Worm (Caenorhabditis elegans) whole organism, L2 larva: ENCODE results near the gene nspg-12.

Experiments used
- F13H6.1 ChIP-seq: sonication (generic microtip); optimal IDR thresholded peaks from 2 replicates; lab custom pipeline; 2016; ENCODE audit warnings: missing genetic modification characterization, missing compliant biosample characterization
- R02D3.7 ChIP-seq: fragments of 150-350 bp; optimal IDR thresholded peaks from 2 replicates; lab custom pipeline; 2014; ENCODE audit warnings: missing biosample characterization, missing genetic modification characterization
- ZK546.5 ChIP-seq: sonication (generic microtip); optimal IDR thresholded peaks from 2 replicates; lab custom pipeline; 2017; ENCODE audit warnings: missing biosample characterization, missing genetic modification characterization
- aly-2 ChIP-seq: fragments of 150-350 bp; optimal IDR thresholded peaks from 2 replicates; lab custom pipeline; 2014; ENCODE audit warnings: missing biosample characterization, missing genetic modification characterization
- ama-1 ChIP-seq: fragments of 150-350 bp; optimal IDR thresholded peaks from 2 replicates; lab custom pipeline; 2018; ENCODE audit warnings: inconsistent platforms
- blmp-1 ChIP-seq: sonication (generic microtip); optimal IDR thresholded peaks from 2 replicates; lab custom pipeline; 2017; ENCODE audit warnings: missing genetic modification characterization, mild to moderate bottlenecking, missing compliant biosample characterization, antibody characterized with exemption, moderate library complexity; ENCODE audit not compliant: insufficient read depth
- ceh-16 ChIP-seq: fragments of 150-350 bp; optimal IDR thresholded peaks from 2 replicates; lab custom pipeline; 2014; ENCODE audit warnings: missing biosample characterization, missing genetic modification characterization
- ceh-82 ChIP-seq: fragments of 150-350 bp; optimal IDR thresholded peaks from 2 replicates; lab custom pipeline; 2014; ENCODE audit warnings: missing biosample characterization, missing genetic modification characterization
- crh-2 ChIP-seq: sonication (generic microtip); optimal IDR thresholded peaks from 2 replicates; lab custom pipeline; 2017; ENCODE audit warnings: missing biosample characterization, missing genetic modification characterization
- dmd-4 ChIP-seq: sonication (generic microtip); optimal IDR thresholded peaks from 2 replicates; lab custom pipeline; 2017; ENCODE audit warnings: missing biosample characterization, missing genetic modification characterization
- egl-27 ChIP-seq: sonication (generic microtip); optimal IDR thresholded peaks from 3 replicates; lab custom pipeline; 2017; ENCODE audit warnings: missing biosample characterization, missing genetic modification reagents, missing genetic modification characterization
- elt-1 ChIP-seq: fragments of 150-350 bp; optimal IDR thresholded peaks from 2 replicates; lab custom pipeline; 2014; ENCODE audit warnings: missing biosample characterization, missing genetic modification characterization
- elt-3 ChIP-seq: sonication (generic microtip); optimal IDR thresholded peaks from 2 replicates; lab custom pipeline; 2017; ENCODE audit warnings: missing biosample characterization, missing genetic modification characterization
- fos-1 ChIP-seq: fragments of 150-350 bp; optimal IDR thresholded peaks from 2 replicates; lab custom pipeline; 2014; ENCODE audit warnings: missing biosample characterization, missing genetic modification characterization
- lin-11 ChIP-seq: fragments of 150-350 bp; sonication (generic microtip); optimal IDR thresholded peaks from 2 replicates; lab custom pipeline; 2014; ENCODE audit warnings: missing biosample characterization, missing genetic modification characterization, inconsistent platforms, mixed read lengths
- lin-13 ChIP-seq: fragments of 150-350 bp; optimal IDR thresholded peaks from 2 replicates; lab custom pipeline; 2014; ENCODE audit warnings: missing biosample characterization, missing genetic modification reagents, missing genetic modification characterization
- lin-39 ChIP-seq: fragments of 150-350 bp; optimal IDR thresholded peaks from 2 replicates; lab custom pipeline; 2014; ENCODE audit warnings: missing biosample characterization, missing genetic modification reagents, missing genetic modification characterization
- lsy-2 ChIP-seq, 2 experiments: fragments of 150-350 bp in 1 of 2; sonication (generic microtip) in 1 of 2; optimal IDR thresholded peaks; 2 replicates each; lab custom pipeline; 2014 to 2017; ENCODE audit warnings: missing biosample characterization in 2 of 2, missing genetic modification characterization in 2 of 2
- mdl-1 ChIP-seq, 2 experiments: fragments of 150-350 bp in 1 of 2; sonication (generic microtip) in 1 of 2; optimal IDR thresholded peaks; 2 replicates each; lab custom pipeline; 2017; ENCODE audit warnings: missing biosample characterization in 2 of 2, missing genetic modification characterization in 2 of 2
- nhr-10 ChIP-seq: sonication (generic microtip); optimal IDR thresholded peaks from 2 replicates; lab custom pipeline; 2017; ENCODE audit warnings: missing biosample characterization, missing genetic modification characterization
- nhr-11 ChIP-seq: fragments of 150-350 bp; optimal IDR thresholded peaks from 2 replicates; lab custom pipeline; 2014; ENCODE audit warnings: missing biosample characterization, missing genetic modification characterization
- nhr-12 ChIP-seq: fragments of 150-350 bp; optimal IDR thresholded peaks from 2 replicates; lab custom pipeline; 2014; ENCODE audit warnings: missing biosample characterization, missing genetic modification characterization
- nhr-129 ChIP-seq: fragments of 150-350 bp; optimal IDR thresholded peaks from 2 replicates; lab custom pipeline; 2014; ENCODE audit warnings: missing biosample characterization, missing genetic modification characterization
- nhr-21 ChIP-seq: fragments of 150-350 bp; optimal IDR thresholded peaks from 2 replicates; lab custom pipeline; 2014; ENCODE audit warnings: missing biosample characterization, missing genetic modification characterization
- nhr-237 ChIP-seq: fragments of 150-350 bp; optimal IDR thresholded peaks from 2 replicates; lab custom pipeline; 2014; ENCODE audit warnings: missing biosample characterization, missing genetic modification characterization
- peb-1 ChIP-seq: fragments of 150-350 bp; optimal IDR thresholded peaks from 2 replicates; lab custom pipeline; 2014; ENCODE audit warnings: missing biosample characterization, missing genetic modification characterization
- sem-4 ChIP-seq: fragments of 150-350 bp; optimal IDR thresholded peaks from 2 replicates; lab custom pipeline; 2014; ENCODE audit warnings: missing biosample characterization, missing genetic modification reagents, missing genetic modification characterization
- skn-1 ChIP-seq: sonication (generic microtip); optimal IDR thresholded peaks from 2 replicates; lab custom pipeline; 2017; ENCODE audit warnings: missing biosample characterization, missing genetic modification characterization
- sma-9 ChIP-seq, 2 experiments: fragments of 150-350 bp in 1 of 2; sonication (generic microtip) in 1 of 2; optimal IDR thresholded peaks; 2 replicates each; lab custom pipeline; 2014 to 2016; ENCODE audit warnings: missing genetic modification characterization in 2 of 2, mild to moderate bottlenecking in 1 of 2, missing biosample characterization in 1 of 2, missing compliant biosample characterization in 1 of 2, missing genetic modification reagents in 1 of 2, moderate library complexity in 1 of 2
- unc-39 ChIP-seq: fragments of 150-350 bp; optimal IDR thresholded peaks from 2 replicates; lab custom pipeline; 2014; ENCODE audit warnings: missing biosample characterization, missing genetic modification characterization
- unc-55 ChIP-seq: fragments of 150-350 bp; sonication (generic microtip); optimal IDR thresholded peaks from 3 replicates; lab custom pipeline; 2014; ENCODE audit warnings: missing biosample characterization, missing genetic modification reagents, missing genetic modification characterization
- zag-1 ChIP-seq: fragments of 150-350 bp; optimal IDR thresholded peaks from 2 replicates; lab custom pipeline; 2014; ENCODE audit warnings: missing biosample characterization, missing genetic modification characterization
- ztf-1 ChIP-seq: fragments of 200-800 bp; sonication (Bioruptor generic); conservative IDR thresholded peaks from 2 replicates; pipeline ENCODE4 v1.3.6; 2022; ENCODE audit warnings: missing genetic modification characterization, missing compliant biosample characterization
- ztf-11 ChIP-seq: sonication (generic microtip); optimal IDR thresholded peaks from 2 replicates; lab custom pipeline; 2017; ENCODE audit warnings: missing biosample characterization, missing genetic modification characterization
- ztf-4 ChIP-seq: fragments of 150-350 bp; optimal IDR thresholded peaks from 2 replicates; lab custom pipeline; 2014; ENCODE audit warnings: missing biosample characterization, missing genetic modification characterization

The nspg-12 gene

DNA sequence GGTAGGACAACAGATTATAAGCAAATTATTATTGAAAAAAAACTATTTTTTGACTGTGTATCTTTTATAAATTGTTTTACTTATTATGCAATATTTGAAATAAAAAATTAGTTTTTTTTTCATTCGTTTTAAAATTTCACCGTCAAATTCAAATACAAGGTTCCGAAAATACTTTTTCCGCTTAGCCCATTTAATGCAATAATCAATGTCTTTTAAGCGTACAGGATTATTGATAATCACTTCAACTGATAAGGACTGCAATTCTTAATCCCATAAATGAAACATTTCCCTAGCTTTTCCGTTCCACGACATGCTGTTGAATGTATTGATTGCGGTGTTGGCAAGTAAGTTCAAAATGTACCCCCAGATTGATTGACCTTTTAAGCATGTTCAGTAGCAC is at the start of gene nspg-12:
Gene nspg-12, plus strand, starts transcription at position 301 of the 400 bp plus-strand sequence.
- TF ChIP-seq egl-27 (tag; lab: Kevin White, UChicago), result no peak
- no peak for TF ChIP-seq mdl-1 (tag; optimal IDR thresholded peaks at IDR 0.05; lab: Kevin White, UChicago)
- TF ChIP-seq aly-2, result no peak
- no peak for TF ChIP-seq ceh-82
- no peak for TF ChIP-seq sma-9 (GFP tag; optimal IDR thresholded peaks at IDR 0.05; lab: Kevin White, UChicago)
- TF ChIP-seq sma-9 (tag; optimal IDR thresholded peaks at IDR 0.05; lab: Kevin White, UChicago), result no peak
- TF ChIP-seq dmd-4 (tag; lab: Kevin White, UChicago), result no peak
- no peak for TF ChIP-seq unc-55 (GFP tag; lab: Kevin White, UChicago)
- no peak for TF ChIP-seq lin-11 (tag; lab: Kevin White, UChicago)
- TF ChIP-seq nhr-10 (tag; lab: Kevin White, UChicago), result no peak
- no peak for TF ChIP-seq ama-1 (lab: Kevin White, UChicago)
- no peak for TF ChIP-seq zag-1
- no peak for TF ChIP-seq elt-1 (tag; lab: Kevin White, UChicago)
- no peak for TF ChIP-seq lin-39
- no peak for TF ChIP-seq elt-3 (tag; lab: Kevin White, UChicago)
- no peak for TF ChIP-seq peb-1 (tag; lab: Kevin White, UChicago)
- no peak for TF ChIP-seq sem-4
- no peak for TF ChIP-seq R02D3.7
- no peak for TF ChIP-seq ZK546.5 (tag; lab: Kevin White, UChicago)

ce11 chrX:5207819-5208218 is 49.3 kb upstream of the nspg-12 start:
- TF ChIP-seq zag-1 (no peak), fos-1 (tag; lab: Kevin White, UChicago) (peak; percentile 14), ama-1 (lab: Kevin White, UChicago) (no peak), crh-2 (peak; percentile 13)

ce11 chrX:5208326-5208725 is 48.8 kb upstream of the nspg-12 start:
- TF ChIP-seq unc-55 (GFP tag; lab: Kevin White, UChicago) (no peak), lin-13 (no peak), blmp-1 (tag; lab: Kevin White, UChicago) (no peak), sma-9 (GFP tag; optimal IDR thresholded peaks at IDR 0.05; lab: Kevin White, UChicago) (no peak), sma-9 (tag; optimal IDR thresholded peaks at IDR 0.05; lab: Kevin White, UChicago) (no peak), ztf-4 (tag; lab: Kevin White, UChicago) (no peak), nhr-11 (tag; lab: Kevin White, UChicago) (no peak), F13H6.1 (tag; lab: Kevin White, UChicago) (peak; percentile 71), skn-1 (tag; lab: Kevin White, UChicago) (no peak), nhr-10 (tag; lab: Kevin White, UChicago) (no peak), nhr-129 (peak; percentile 22), mdl-1 (tag; optimal IDR thresholded peaks at IDR 0.05; lab: Kevin White, UChicago) (no peak), sem-4 (no peak), ztf-11 (tag; lab: Kevin White, UChicago) (no peak), unc-39 (tag; lab: Kevin White, UChicago) (no peak), nhr-12 (tag; lab: Kevin White, UChicago) (no peak), crh-2 (no peak), nhr-237 (tag; lab: Kevin White, UChicago) (no peak), aly-2 (no peak), ceh-16 (tag; lab: Kevin White, UChicago) (no peak), lsy-2 (tag; optimal IDR thresholded peaks at IDR 0.05; lab: Kevin White, UChicago) (peak in 1 of 2 experiments; percentile 8), nhr-21 (tag; lab: Kevin White, UChicago) (no peak), egl-27 (tag; lab: Kevin White, UChicago) (no peak), dmd-4 (tag; lab: Kevin White, UChicago) (no peak)

- peak; percentile 32 for TF ChIP-seq blmp-1 (tag; lab: Kevin White, UChicago)
- TF ChIP-seq fos-1 (tag; lab: Kevin White, UChicago), result peak; percentile 28
- no peak for TF ChIP-seq ztf-1 (GFP tag; lab: Robert Waterston, UW)
- no peak for TF ChIP-seq nhr-237 (tag; lab: Kevin White, UChicago)
- peak; percentile 40 for TF ChIP-seq sma-9 (GFP tag; optimal IDR thresholded peaks at IDR 0.05; lab: Kevin White, UChicago)
- TF ChIP-seq sma-9 (tag; optimal IDR thresholded peaks at IDR 0.05; lab: Kevin White, UChicago), result no peak
Observed at ce11 chrX:5208831-5209230, 48.3 kb upstream of the nspg-12 start.
